Worm (Caenorhabditis elegans) whole organism, young adult: ENCODE measurements around the gene ubc-19.
A peak's percentile ranks its signal among the peaks of the same experiment; 100 is the strongest.

Experiments
- B0019.2 ChIP-seq: fragments of 200-800 bp; sonication (Bioruptor generic); conservative IDR thresholded peaks from 2 replicates; pipeline ENCODE4 v1.3.6; 2022; ENCODE audit warnings: missing genetic modification reagents, missing genetic modification characterization, missing compliant biosample characterization
- B0336.3 ChIP-seq: fragments of 200-800 bp; sonication (Bioruptor generic); IDR thresholded peaks from 2 replicates; pipeline ENCODE4 v1.3.6; 2022; ENCODE audit warnings: missing genetic modification characterization, missing compliant biosample characterization
- C06A6.2 ChIP-seq: fragments of 200-800 bp; sonication (Bioruptor generic); conservative IDR thresholded peaks from 2 replicates; pipeline ENCODE4 v1.3.6; 2022; ENCODE audit warnings: missing genetic modification characterization, missing compliant biosample characterization
- C17E4.6 ChIP-seq: fragments of 200-800 bp; sonication (Bioruptor generic); IDR thresholded peaks from 2 replicates; pipeline ENCODE4 v1.3.6; 2022; ENCODE audit warnings: missing genetic modification reagents, missing genetic modification characterization, missing compliant biosample characterization
- F22D6.2 ChIP-seq: sonication (generic microtip); optimal IDR thresholded peaks from 2 replicates; lab custom pipeline; 2016; ENCODE audit warnings: mild to moderate bottlenecking, missing genetic modification characterization, missing compliant biosample characterization
- F57C9.4 ChIP-seq: sonication (generic microtip); optimal IDR thresholded peaks from 2 replicates; lab custom pipeline; 2017; ENCODE audit warnings: mild to moderate bottlenecking, missing genetic modification characterization, missing compliant biosample characterization
- K11D2.4 ChIP-seq: fragments of 200-800 bp; sonication (Bioruptor generic); IDR thresholded peaks from 2 replicates; pipeline ENCODE4 v1.3.6; 2022; ENCODE audit warnings: missing genetic modification reagents, missing genetic modification characterization, missing compliant biosample characterization
- K12H6.12 ChIP-seq: fragments of 200-800 bp; sonication (Bioruptor generic); optimal IDR thresholded peaks from 2 replicates; lab custom pipeline; 2018; ENCODE audit warnings: mild to moderate bottlenecking, missing genetic modification characterization, missing compliant biosample characterization
- T07F8.4 ChIP-seq: sonication (generic microtip); optimal IDR thresholded peaks from 2 replicates; lab custom pipeline; 2016; ENCODE audit warnings: mild to moderate bottlenecking, missing genetic modification characterization, moderate library complexity, missing compliant biosample characterization
- Y53F4B.3 ChIP-seq: fragments of 200-800 bp; sonication (Bioruptor generic); IDR thresholded peaks from 2 replicates; pipeline ENCODE4 v1.3.6; 2022; ENCODE audit warnings: missing genetic modification reagents, missing genetic modification characterization, missing compliant biosample characterization
- Y53G8AR.9 ChIP-seq: fragments of 200-800 bp; sonication (Bioruptor generic); conservative IDR thresholded peaks from 2 replicates; pipeline ENCODE4 v1.3.6; 2022; ENCODE audit warnings: missing genetic modification reagents, missing genetic modification characterization, missing compliant biosample characterization
- Y56A3A.18 ChIP-seq: fragments of 200-800 bp; sonication (Bioruptor generic); IDR thresholded peaks from 2 replicates; pipeline ENCODE4 v1.3.6; 2022; ENCODE audit warnings: missing genetic modification reagents, missing genetic modification characterization, missing compliant biosample characterization
- Y79H2A.3 ChIP-seq: fragments of 200-800 bp; sonication (Bioruptor generic); conservative IDR thresholded peaks from 2 replicates; pipeline ENCODE4 v1.3.6; 2022; ENCODE audit warnings: missing genetic modification reagents, missing genetic modification characterization, missing compliant biosample characterization
- ama-1 ChIP-seq, 3 experiments: fragments of 150-350 bp in 1 of 3; sonication (generic microtip) in 2 of 3; optimal IDR thresholded peaks; 2 replicates each; lab custom pipeline; 2014 to 2018; ENCODE audit warnings: missing biosample characterization in 2 of 3, missing genetic modification characterization in 2 of 3, missing genetic modification reagents in 2 of 3
- aptf-2 ChIP-seq: fragments of 200-800 bp; sonication (Bioruptor generic); conservative IDR thresholded peaks from 2 replicates; pipeline ENCODE4 v1.3.6; 2022; ENCODE audit warnings: missing genetic modification reagents, missing genetic modification characterization, missing compliant biosample characterization
- attf-6 ChIP-seq: fragments of 200-800 bp; sonication (Bioruptor generic); IDR thresholded peaks from 2 replicates; pipeline ENCODE4 v1.3.6; 2022; ENCODE audit warnings: missing genetic modification reagents, missing genetic modification characterization, missing compliant biosample characterization
- ccch-3 ChIP-seq: fragments of 200-800 bp; sonication (Bioruptor generic); optimal IDR thresholded peaks from 2 replicates; lab custom pipeline; 2018; ENCODE audit warnings: mild to moderate bottlenecking, missing genetic modification characterization, missing compliant biosample characterization
- cebp-2 ChIP-seq: fragments of 200-800 bp; sonication (Bioruptor generic); IDR thresholded peaks from 2 replicates; pipeline ENCODE4 v1.3.6; 2022; ENCODE audit warnings: missing genetic modification characterization, missing compliant biosample characterization
- ceh-40 ChIP-seq: fragments of 200-800 bp; sonication (Bioruptor generic); IDR thresholded peaks from 2 replicates; pipeline ENCODE4 v1.3.6; 2022; ENCODE audit warnings: missing genetic modification characterization, missing compliant biosample characterization
- die-1 ChIP-seq: sonication (generic microtip); optimal IDR thresholded peaks from 2 replicates; lab custom pipeline; 2016; ENCODE audit warnings: missing genotype, mild to moderate bottlenecking, missing genetic modification characterization, missing compliant biosample characterization
- efl-1 ChIP-seq: fragments of 150-350 bp; optimal IDR thresholded peaks from 2 replicates; lab custom pipeline; 2014; ENCODE audit warnings: missing biosample characterization, missing genetic modification reagents, missing genetic modification characterization
- egrh-3 ChIP-seq: fragments of 200-800 bp; sonication (Bioruptor generic); IDR thresholded peaks from 2 replicates; pipeline ENCODE4 v1.3.6; 2022; ENCODE audit warnings: missing genetic modification reagents, missing genetic modification characterization, missing compliant biosample characterization
- ekl-4 ChIP-seq: fragments of 200-800 bp; sonication (Bioruptor generic); IDR thresholded peaks from 2 replicates; pipeline ENCODE4 v1.3.6; 2022; ENCODE audit warnings: missing genetic modification reagents, missing genetic modification characterization, missing compliant biosample characterization
- hmg-1.2 ChIP-seq: fragments of 200-800 bp; sonication (Bioruptor generic); IDR thresholded peaks from 2 replicates; pipeline ENCODE4 v1.3.6; 2022; ENCODE audit warnings: missing genetic modification reagents, missing genetic modification characterization, missing compliant biosample characterization
- hrde-1 ChIP-seq: sonication (generic microtip); optimal IDR thresholded peaks from 2 replicates; lab custom pipeline; 2016; ENCODE audit warnings: missing genetic modification characterization, mild to moderate bottlenecking, missing compliant biosample characterization, moderate library complexity, missing genotype, missing genetic modification reagents, borderline replicate concordance
- let-526 ChIP-seq: fragments of 200-800 bp; sonication (Bioruptor generic); IDR thresholded peaks from 2 replicates; pipeline ENCODE4 v1.3.6; 2022; ENCODE audit warnings: missing genetic modification reagents, missing genetic modification characterization, missing compliant biosample characterization
- lin-26 ChIP-seq: fragments of 200-800 bp; sonication (Bioruptor generic); IDR thresholded peaks from 2 replicates; pipeline ENCODE4 v1.3.6; 2022; ENCODE audit warnings: missing genetic modification reagents, missing genetic modification characterization, missing compliant biosample characterization
- lir-1 ChIP-seq: fragments of 200-800 bp; sonication (Bioruptor generic); conservative IDR thresholded peaks from 2 replicates; pipeline ENCODE4 v1.3.6; 2022; ENCODE audit warnings: missing genetic modification reagents, missing genetic modification characterization, missing compliant biosample characterization
- madf-8 ChIP-seq: fragments of 200-800 bp; sonication (Bioruptor generic); conservative IDR thresholded peaks from 2 replicates; pipeline ENCODE4 v1.3.6; 2022; ENCODE audit warnings: missing genetic modification reagents, missing genetic modification characterization, missing compliant biosample characterization
- nfya-1 ChIP-seq: sonication (generic microtip); optimal IDR thresholded peaks from 2 replicates; lab custom pipeline; 2017; ENCODE audit warnings: antibody characterized with exemption, missing compliant biosample characterization, missing genetic modification characterization, borderline replicate concordance; ENCODE audit not compliant: insufficient read depth
- nfyb-1 ChIP-seq: fragments of 200-800 bp; sonication (Bioruptor generic); IDR thresholded peaks from 2 replicates; pipeline ENCODE4 v1.3.6; 2022; ENCODE audit warnings: missing genetic modification reagents, missing genetic modification characterization, missing compliant biosample characterization
- nhr-90 ChIP-seq: sonication (generic microtip); optimal IDR thresholded peaks from 2 replicates; lab custom pipeline; 2016; ENCODE audit warnings: missing genotype, mild to moderate bottlenecking, missing genetic modification characterization, missing compliant biosample characterization
- pha-4 ChIP-seq: fragments of 150-350 bp; sonication (generic microtip); optimal IDR thresholded peaks from 2 replicates; lab custom pipeline; 2014; ENCODE audit warnings: missing biosample characterization, missing genetic modification reagents, missing genetic modification characterization
- rpc-1 ChIP-seq, 2 experiments: fragments of 150-350 bp in 1 of 2; sonication (generic microtip) in 1 of 2; optimal IDR thresholded peaks; 2 replicates each; lab custom pipeline; 2014 to 2018; ENCODE audit warnings: missing biosample characterization in 1 of 2, missing genetic modification characterization in 1 of 2, missing genetic modification reagents in 1 of 2, missing genotype in 1 of 2
- sea-2 ChIP-seq: fragments of 200-800 bp; sonication (Bioruptor generic); IDR thresholded peaks from 2 replicates; pipeline ENCODE4 v1.3.6; 2022; ENCODE audit warnings: missing genetic modification characterization, missing compliant biosample characterization
- snpc-1.1 ChIP-seq: sonication (generic microtip); optimal IDR thresholded peaks from 2 replicates; lab custom pipeline; 2017; ENCODE audit warnings: missing genetic modification characterization, mild to moderate bottlenecking, missing compliant biosample characterization, antibody characterized with exemption, moderate library complexity, missing genotype, missing genetic modification reagents; ENCODE audit not compliant: insufficient read depth
- snpc-1.3 ChIP-seq: sonication (generic microtip); optimal IDR thresholded peaks from 2 replicates; lab custom pipeline; 2017; ENCODE audit warnings: missing genetic modification characterization, mild to moderate bottlenecking, missing compliant biosample characterization, antibody characterized with exemption, moderate library complexity, missing genotype, missing genetic modification reagents; ENCODE audit not compliant: insufficient read depth
- snpc-3.4 ChIP-seq: sonication (generic microtip); optimal IDR thresholded peaks from 2 replicates; lab custom pipeline; 2017; ENCODE audit warnings: missing genetic modification characterization, mild to moderate bottlenecking, missing compliant biosample characterization, antibody characterized with exemption, moderate library complexity, missing genotype, missing genetic modification reagents
- tbp1 ChIP-seq: fragments of 200-800 bp; sonication (Bioruptor generic); optimal IDR thresholded peaks from 2 replicates; lab custom pipeline; 2018; ENCODE audit warnings: mild to moderate bottlenecking, missing genetic modification characterization, missing compliant biosample characterization
- xnd-1 ChIP-seq: sonication (generic microtip); optimal IDR thresholded peaks from 2 replicates; lab custom pipeline; 2016; ENCODE audit warnings: missing genotype, missing genetic modification reagents, missing genetic modification characterization, missing compliant biosample characterization
- ztf-22 ChIP-seq: fragments of 200-800 bp; sonication (Bioruptor generic); optimal IDR thresholded peaks from 2 replicates; lab custom pipeline; 2018; ENCODE audit warnings: mild to moderate bottlenecking, missing genetic modification characterization, moderate library complexity, missing compliant biosample characterization
- ztf-26 ChIP-seq: sonication (generic microtip); optimal IDR thresholded peaks from 2 replicates; lab custom pipeline; 2017; ENCODE audit warnings: missing genetic modification characterization, missing compliant biosample characterization
- ztf-3 ChIP-seq: fragments of 200-800 bp; sonication (Bioruptor generic); optimal IDR thresholded peaks from 2 replicates; lab custom pipeline; 2018; ENCODE audit warnings: mild to moderate bottlenecking, missing genetic modification characterization, missing compliant biosample characterization

Gene ubc-19

ce11 chrV:18638367-18638873 is 51.1 kb downstream of the ubc-19 start, which contains the start of gene col-42 (continued):
- TF ChIP-seq sea-2 (no peak), nfya-1 (no peak), hrde-1 (tag; lab: Kevin White, UChicago) (no peak), F57C9.4 (tag; lab: Kevin White, UChicago) (no peak), ccch-3 (GFP tag; lab: Kevin White, UChicago) (no peak), lir-1 (GFP tag; lab: Robert Waterston, UW) (no peak), C06A6.2 (GFP tag; lab: Robert Waterston, UW) (no peak), F22D6.2 (tag; lab: Kevin White, UChicago) (no peak), ztf-26 (peak; percentile 54), ztf-3 (GFP tag; lab: Kevin White, UChicago) (no peak), aptf-2 (GFP tag; lab: Robert Waterston, UW) (no peak), xnd-1 (no peak), C17E4.6 (GFP tag; lab: Robert Waterston, UW) (no peak), pha-4 (tag; lab: Kevin White, UChicago) (no peak), let-526 (GFP tag; lab: Robert Waterston, UW) (no peak), nfyb-1 (GFP tag; lab: Robert Waterston, UW) (0 out of 2 replicates have a peak, but pooled peaks have one; percentile 8), B0019.2 (GFP tag; lab: Robert Waterston, UW) (no peak), cebp-2 (no peak), madf-8 (GFP tag; lab: Robert Waterston, UW) (no peak), Y53F4B.3 (GFP tag; lab: Robert Waterston, UW) (no peak), snpc-1.3 (tag; lab: Kevin White, UChicago) (no peak), T07F8.4 (tag; lab: Kevin White, UChicago) (no peak), hmg-1.2 (no peak), lin-26 (peak; percentile 90), Y53G8AR.9 (GFP tag; lab: Robert Waterston, UW) (peak; percentile 58; the same call in 1 of the 2 replicates), K12H6.12 (tag; lab: Kevin White, UChicago) (peak; percentile 31)

ce11 chrV:18637544-18638366 is 51.8 kb downstream of the ubc-19 start:
- TF ChIP-seq nhr-90 (no peak), tbp1 (no peak), B0336.3 (GFP tag; lab: Robert Waterston, UW) (no peak), ekl-4 (GFP tag; lab: Robert Waterston, UW) (no peak), efl-1 (GFP tag; lab: Kevin White, UChicago) (no peak), die-1 (tag; lab: Kevin White, UChicago) (no peak), Y56A3A.18 (GFP tag; lab: Robert Waterston, UW) (peak; percentile 21; the same call in 1 of the 2 replicates), ama-1 (optimal IDR thresholded peaks at IDR 0.05; lab: Kevin White, UChicago) (peak; percentile 55), ama-1 (GFP tag; optimal IDR thresholded peaks at IDR 0.05; lab: Kevin White, UChicago) (no peak), egrh-3 (no peak), snpc-1.1 (tag; lab: Kevin White, UChicago) (no peak), Y53G8AR.9 (GFP tag; lab: Robert Waterston, UW) (no peak), rpc-1 (optimal IDR thresholded peaks at IDR 0.05; lab: Kevin White, UChicago) (peak; percentile 4), rpc-1 (tag; optimal IDR thresholded peaks at IDR 0.05; lab: Kevin White, UChicago) (no peak), ztf-22 (GFP tag; lab: Kevin White, UChicago) (no peak), F57C9.4 (tag; lab: Kevin White, UChicago) (no peak), snpc-3.4 (tag; lab: Kevin White, UChicago) (no peak), K11D2.4 (no peak), attf-6 (GFP tag; lab: Robert Waterston, UW) (no peak), ceh-40 (GFP tag; lab: Robert Waterston, UW) (0 out of 2 replicates have a peak, but pooled peaks have one; percentile 2), Y79H2A.3 (GFP tag; lab: Robert Waterston, UW) (no peak)
